Fruit fly (Drosophila melanogaster) ovary, adult (tissue): ENCODE data around the gene ebi.
"Not testable (repeated sequence)": the region's sequence is repeated elsewhere in the genome, so short reads cannot be mapped to it uniquely, and the experiment has no call there.

Experiments used
- CG17801 ChIP-seq: fragments of 200-800 bp; optimal IDR thresholded peaks from 2 replicates; lab custom pipeline; 2019; ENCODE audit warnings: missing biosample characterization, mild to moderate bottlenecking, missing genetic modification characterization, moderate library complexity; ENCODE audit not compliant: partially characterized antibody

Gene ebi

DNA sequence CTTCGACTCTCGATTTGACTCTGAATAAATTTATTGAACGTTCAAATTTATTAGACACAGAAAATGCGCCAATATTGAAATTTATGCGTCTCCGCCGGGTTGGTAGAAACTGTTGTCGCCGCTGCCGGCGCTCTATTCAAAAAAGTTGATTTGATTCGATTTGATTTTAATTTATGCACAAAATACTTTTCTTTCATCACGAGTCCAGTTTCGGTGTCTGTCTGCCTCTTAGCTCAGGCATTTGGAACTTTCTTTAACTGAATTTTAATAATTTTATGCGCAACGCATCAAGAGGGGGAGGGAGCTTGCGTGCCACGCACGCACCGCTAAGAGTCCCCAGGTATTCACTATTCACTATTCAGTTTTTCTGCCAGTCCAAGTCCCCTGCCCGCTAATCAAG, 22.6 kb downstream of the ebi start:
- no peak for TF ChIP-seq CG17801 (GFP tag; lab: Kevin White, UChicago)

DNA sequence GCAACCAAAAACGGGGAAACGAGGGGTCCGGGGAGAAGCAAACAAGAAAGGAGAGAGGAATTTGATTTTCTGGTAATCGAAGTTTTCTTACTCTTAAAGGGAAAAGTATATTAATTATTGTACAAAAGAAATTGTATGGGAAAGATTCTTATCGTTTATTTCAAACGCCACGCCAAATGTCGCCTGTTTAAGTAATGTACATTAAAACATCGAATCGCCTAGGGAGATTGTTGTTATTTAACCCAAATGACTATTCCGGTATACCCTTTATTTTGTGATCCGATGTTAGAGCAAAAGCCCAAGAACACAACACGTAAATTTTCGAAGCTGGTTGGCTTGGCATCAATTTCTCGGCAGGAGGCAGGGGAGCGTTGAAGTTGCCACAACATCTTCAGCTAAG, 24.5 kb downstream of the ebi start:
- TF ChIP-seq CG17801 (GFP tag; lab: Kevin White, UChicago), result no peak

dm6 chr2L:440638-441454, 26.0 kb downstream of the ebi start:
- TF ChIP-seq CG17801 (GFP tag; lab: Kevin White, UChicago), result no peak

DNA sequence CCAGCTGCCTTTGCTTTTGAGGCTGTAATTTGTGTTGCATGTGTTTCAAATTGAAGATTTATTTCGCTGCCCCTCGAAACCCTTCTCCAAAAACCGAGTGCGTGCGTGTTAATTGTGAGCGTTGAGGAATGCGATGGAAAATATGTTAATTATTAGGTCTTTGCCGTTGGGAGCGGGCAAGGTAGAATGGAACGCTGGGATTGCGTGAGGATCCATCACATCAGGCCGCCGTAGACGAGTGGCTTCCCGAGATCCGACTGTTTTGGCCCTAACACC, 26.5 kb downstream of the ebi start:
- TF ChIP-seq CG17801 (GFP tag; lab: Kevin White, UChicago), result no peak

- no peak for TF ChIP-seq CG17801 (GFP tag; lab: Kevin White, UChicago)
Measured at dm6 chr2L:441927-442691, 27.2 kb downstream of the ebi start.

DNA sequence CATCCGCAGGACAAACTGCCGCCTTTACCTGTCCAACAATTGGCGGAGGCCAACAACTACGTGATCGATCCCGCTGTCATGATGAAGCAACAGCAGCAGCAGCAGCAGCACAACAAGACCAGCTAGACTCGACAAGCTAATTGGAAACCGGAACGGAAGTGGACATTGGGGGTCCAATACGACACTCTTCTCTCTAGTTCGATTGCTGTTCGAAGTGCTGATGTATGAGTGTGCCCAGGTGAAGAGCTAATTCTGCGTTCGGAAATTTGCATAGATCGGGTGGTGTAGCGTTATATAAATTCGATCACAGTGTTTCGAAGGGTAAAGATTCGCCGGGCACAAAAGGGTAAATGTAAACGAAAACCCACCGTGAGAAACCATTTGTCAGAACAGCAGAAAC, 32.3 kb downstream of the ebi start:
- TF ChIP-seq CG17801 (GFP tag; lab: Kevin White, UChicago), result no peak

DNA sequence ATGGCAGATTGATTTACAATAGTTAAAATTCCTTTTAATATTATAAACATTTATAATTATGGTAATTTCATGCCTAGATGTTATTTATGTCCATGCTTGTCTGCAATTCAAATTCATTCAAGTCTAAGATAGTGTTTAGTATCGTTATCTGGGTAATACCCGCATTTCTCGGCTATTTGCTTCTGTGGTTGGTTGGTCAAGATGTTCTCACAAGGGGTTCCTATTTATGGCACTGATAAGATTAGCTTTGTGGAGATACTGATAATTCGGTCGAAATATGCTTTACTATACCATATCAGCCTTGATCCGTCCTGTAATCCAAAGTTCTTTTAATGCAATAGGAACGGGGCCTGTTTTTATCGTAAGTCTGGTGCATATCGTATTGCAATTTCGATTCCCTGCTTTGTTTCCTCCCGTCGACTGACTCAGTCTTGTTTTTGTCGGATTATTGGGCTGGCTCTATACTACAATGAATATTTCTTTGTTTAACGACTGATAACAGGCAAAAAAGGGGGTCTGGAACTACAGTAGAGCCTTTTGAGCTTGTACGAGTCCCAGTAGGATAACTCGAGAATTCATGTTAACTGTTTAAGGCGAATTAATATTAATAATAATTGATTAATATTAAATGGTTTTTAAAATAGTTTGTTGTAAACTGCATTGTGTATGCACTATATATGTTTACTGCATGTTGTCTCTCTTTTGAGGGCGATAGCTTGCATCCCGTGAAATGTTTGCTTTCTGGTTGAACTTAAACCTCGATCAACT, 37.0 kb downstream of the ebi start:
- TF ChIP-seq CG17801 (GFP tag; lab: Kevin White, UChicago), result no peak

DNA sequence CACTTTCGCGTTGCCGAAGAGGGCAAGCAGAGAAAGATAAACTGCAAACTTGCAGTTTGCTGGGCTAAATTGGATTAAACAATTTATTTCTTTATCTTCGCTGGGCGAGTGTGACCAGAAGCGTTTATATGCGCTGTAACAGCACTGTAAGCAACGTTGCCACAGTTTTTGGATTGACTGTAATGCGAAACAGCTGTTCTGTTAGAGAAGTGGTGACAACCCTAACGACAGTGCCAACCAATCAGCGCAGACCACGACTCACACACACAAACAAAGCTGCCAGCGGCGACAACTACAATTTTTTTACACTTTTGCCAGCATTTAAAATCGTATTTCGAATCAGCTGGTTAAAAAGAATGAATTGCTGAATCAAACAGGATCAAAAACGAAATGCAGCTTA, 38.0 kb downstream of the ebi start, which contains the start of the genes crq and shv:
Gene crq, minus strand, starts transcription at position 153 of the 400 bp plus-strand sequence.
Gene shv, plus strand, starts transcription at position 237 of the 400 bp plus-strand sequence.
- peak; percentile 62 for TF ChIP-seq CG17801 (GFP tag; lab: Kevin White, UChicago)

dm6 chr2L:455274-455673, 40.4 kb downstream of the ebi start, which contains the start of gene CG4133:
CG4133 (plus strand) TSS chr2L:455531.
- TF ChIP-seq CG17801 (GFP tag; lab: Kevin White, UChicago), result not testable (repeated sequence)

dm6 chr2L:455738-456137, 40.9 kb downstream of the ebi start:
- TF ChIP-seq CG17801 (GFP tag; lab: Kevin White, UChicago), result no peak

dm6 chr2L:467683-468082, 52.8 kb downstream of the ebi start:
- no peak for TF ChIP-seq CG17801 (GFP tag; lab: Kevin White, UChicago)
